Fruit fly (Drosophila melanogaster): ENCODE data around the gene Idgf3.

The Idgf3 gene

dm6 chr2L:16450891-16451290, at the start of gene Idgf3:
Gene Idgf3, plus strand, starts transcription at chr2L:16450907.
- TF ChIP-seq h (optimal IDR thresholded peaks at IDR 0.05) (no peak), psq (optimal IDR thresholded peaks at IDR 0.05) (no peak), ttk (optimal IDR thresholded peaks at IDR 0.05) (no peak), Sin3A (optimal IDR thresholded peaks at IDR 0.05) (no peak), Myc (optimal IDR thresholded peaks at IDR 0.05) (no peak), insv (optimal IDR thresholded peaks at IDR 0.05) (no peak)

- no peak for TF ChIP-seq Myc (optimal IDR thresholded peaks at IDR 0.05)
Measured at dm6 chr2L:16402512-16402911, 48.2 kb upstream of the Idgf3 start.

DNA sequence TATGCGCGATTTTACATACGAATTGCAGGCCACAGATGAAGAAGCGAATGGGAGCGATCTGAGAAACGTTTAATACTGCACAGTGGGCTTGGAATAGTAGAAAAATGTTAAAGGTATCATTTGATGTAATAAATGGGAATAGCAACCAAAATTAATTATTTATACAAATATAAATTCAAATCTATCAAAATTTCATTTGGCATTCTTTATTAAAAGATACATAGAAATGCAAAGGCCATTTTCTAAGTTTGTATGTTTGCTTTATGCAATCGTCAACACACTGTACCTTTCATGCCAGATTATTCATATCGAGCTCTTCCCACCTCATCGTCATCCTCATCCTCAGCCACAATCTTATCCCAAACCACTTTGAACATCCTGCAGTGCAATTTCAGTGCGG, 44.2 kb upstream of the Idgf3 start:
- TF ChIP-seq Myc (optimal IDR thresholded peaks at IDR 0.05) (no peak), h (optimal IDR thresholded peaks at IDR 0.05) (no peak), Sin3A (optimal IDR thresholded peaks at IDR 0.05) (no peak), psq (optimal IDR thresholded peaks at IDR 0.05) (no peak), insv (optimal IDR thresholded peaks at IDR 0.05) (no peak), ttk (optimal IDR thresholded peaks at IDR 0.05) (no peak)

dm6 chr2L:16407305-16407704, 43.4 kb upstream of the Idgf3 start:
- TF ChIP-seq Sin3A (optimal IDR thresholded peaks at IDR 0.05) (no peak), Myc (optimal IDR thresholded peaks at IDR 0.05) (no peak), h (optimal IDR thresholded peaks at IDR 0.05) (no peak), psq (optimal IDR thresholded peaks at IDR 0.05) (no peak), ttk (optimal IDR thresholded peaks at IDR 0.05) (no peak), insv (optimal IDR thresholded peaks at IDR 0.05) (no peak)

dm6 chr2L:16413772-16414171, 36.9 kb upstream of the Idgf3 start:
- TF ChIP-seq Myc (optimal IDR thresholded peaks at IDR 0.05) (no peak), Sin3A (optimal IDR thresholded peaks at IDR 0.05) (no peak), h (optimal IDR thresholded peaks at IDR 0.05) (no peak), ttk (optimal IDR thresholded peaks at IDR 0.05) (no peak), psq (optimal IDR thresholded peaks at IDR 0.05) (no peak), insv (optimal IDR thresholded peaks at IDR 0.05) (no peak)

- no peak for TF ChIP-seq ttk (optimal IDR thresholded peaks at IDR 0.05)
- no peak for TF ChIP-seq insv (optimal IDR thresholded peaks at IDR 0.05)
- no peak for TF ChIP-seq Myc (optimal IDR thresholded peaks at IDR 0.05)
- no peak for TF ChIP-seq psq (optimal IDR thresholded peaks at IDR 0.05)
- TF ChIP-seq h (optimal IDR thresholded peaks at IDR 0.05), result no peak
- no peak for TF ChIP-seq Sin3A (optimal IDR thresholded peaks at IDR 0.05)
Measured at dm6 chr2L:16422657-16423473, 27.8 kb upstream of the Idgf3 start.

dm6 chr2L:16435637-16436036, 15.1 kb upstream of the Idgf3 start:
- no peak for TF ChIP-seq insv (optimal IDR thresholded peaks at IDR 0.05)

DNA sequence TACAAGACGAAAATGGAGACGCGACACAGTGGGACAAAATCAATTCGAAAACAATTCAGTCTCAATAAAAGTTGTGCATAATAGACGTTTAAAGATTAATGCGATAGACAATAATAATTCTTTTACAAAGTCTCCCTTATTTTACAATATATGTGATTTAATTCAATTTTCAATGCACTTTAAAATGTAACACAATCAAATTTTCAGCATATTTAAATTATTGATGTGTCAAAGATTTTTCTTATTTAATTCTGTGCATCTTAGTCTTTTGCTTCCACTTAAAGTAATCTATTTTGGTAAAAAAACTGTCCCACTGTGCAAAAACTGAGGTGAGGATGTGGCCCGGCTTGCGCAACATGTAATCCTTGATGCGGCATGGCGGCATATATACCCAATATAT, 12.8 kb upstream of the Idgf3 start:
- TF ChIP-seq ttk (optimal IDR thresholded peaks at IDR 0.05) (no peak), h (optimal IDR thresholded peaks at IDR 0.05) (no peak), psq (optimal IDR thresholded peaks at IDR 0.05) (no peak), Myc (optimal IDR thresholded peaks at IDR 0.05) (no peak), Sin3A (optimal IDR thresholded peaks at IDR 0.05) (no peak), insv (optimal IDR thresholded peaks at IDR 0.05) (no peak)

DNA sequence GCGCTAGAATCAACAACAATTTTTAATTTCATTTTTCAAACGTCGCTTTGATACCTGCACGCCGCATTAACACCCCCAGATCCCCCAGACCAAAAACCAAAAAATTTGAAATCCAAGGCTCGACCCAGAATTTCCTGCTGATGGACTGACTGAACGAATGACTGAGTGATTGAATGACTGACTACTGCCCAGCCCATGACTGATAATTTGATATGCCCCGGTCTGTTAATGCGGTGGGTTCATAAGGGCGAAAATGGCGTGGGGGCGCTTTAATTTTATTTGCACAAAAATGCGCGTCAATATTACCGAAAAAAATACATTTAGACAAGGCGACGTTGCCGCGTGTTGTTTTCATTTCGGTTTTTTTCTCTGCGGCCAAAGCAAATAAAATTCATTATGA, 8.1 kb upstream of the Idgf3 start:
- TF ChIP-seq ttk (optimal IDR thresholded peaks at IDR 0.05) (no peak), insv (optimal IDR thresholded peaks at IDR 0.05) (no peak), Sin3A (optimal IDR thresholded peaks at IDR 0.05) (no peak), h (optimal IDR thresholded peaks at IDR 0.05) (no peak), psq (optimal IDR thresholded peaks at IDR 0.05) (no peak), Myc (optimal IDR thresholded peaks at IDR 0.05) (no peak)

dm6 chr2L:16445034-16445433, 5.7 kb upstream of the Idgf3 start, which contains the start of gene Idgf1:
Gene Idgf1, plus strand, starts transcription at chr2L:16445278.
- TF ChIP-seq psq (optimal IDR thresholded peaks at IDR 0.05) (no peak), Sin3A (optimal IDR thresholded peaks at IDR 0.05) (no peak), Myc (optimal IDR thresholded peaks at IDR 0.05) (no peak), h (optimal IDR thresholded peaks at IDR 0.05) (no peak), insv (optimal IDR thresholded peaks at IDR 0.05) (no peak), ttk (optimal IDR thresholded peaks at IDR 0.05) (no peak)

dm6 chr2L:16446975-16447509, 3.7 kb upstream of the Idgf3 start, which contains the start of gene Idgf2:
Gene Idgf2, plus strand, starts transcription at chr2L:16447330.
- TF ChIP-seq h (optimal IDR thresholded peaks at IDR 0.05) (no peak), Sin3A (optimal IDR thresholded peaks at IDR 0.05) (no peak), insv (optimal IDR thresholded peaks at IDR 0.05) (no peak), Myc (optimal IDR thresholded peaks at IDR 0.05) (no peak), psq (optimal IDR thresholded peaks at IDR 0.05) (no peak), ttk (optimal IDR thresholded peaks at IDR 0.05) (no peak)

DNA sequence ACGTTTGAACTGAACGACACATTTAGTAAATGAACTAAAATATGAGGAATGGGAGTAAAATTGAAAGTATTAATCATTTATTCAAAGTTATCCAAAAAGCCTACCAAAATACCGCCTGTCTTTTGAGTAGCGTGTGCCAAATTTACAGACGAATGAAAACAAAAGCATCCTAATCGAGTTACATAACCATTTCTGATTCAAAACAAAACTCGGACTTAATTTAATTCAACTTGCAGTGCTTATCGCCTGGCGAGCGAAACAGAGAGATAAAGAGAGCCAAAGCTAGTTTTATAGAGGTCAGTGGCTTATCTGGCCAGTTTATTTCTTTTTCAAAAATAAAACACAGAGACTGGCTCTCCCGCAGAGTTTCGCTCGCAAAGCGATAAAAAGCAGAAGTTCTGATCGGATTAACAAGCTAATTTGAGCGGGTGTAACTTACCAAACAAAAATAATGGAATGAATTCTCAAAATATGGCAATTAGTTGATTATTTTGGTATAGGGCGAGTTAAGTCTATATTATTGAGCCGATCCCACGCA, 2.8 kb upstream of the Idgf3 start:
- TF ChIP-seq Myc (optimal IDR thresholded peaks at IDR 0.05) (no peak), insv (optimal IDR thresholded peaks at IDR 0.05) (no peak), psq (optimal IDR thresholded peaks at IDR 0.05) (no peak), h (optimal IDR thresholded peaks at IDR 0.05) (no peak), Sin3A (optimal IDR thresholded peaks at IDR 0.05) (no peak), ttk (optimal IDR thresholded peaks at IDR 0.05) (no peak)
